Worm (Caenorhabditis elegans) whole organism, young adult: Measurements from ENCODE around the gene C30F2.4.
A peak's percentile ranks its signal among the peaks of the same experiment; 100 is the strongest.

Experiments used
- F23B12.7 ChIP-seq: sonication (generic microtip); optimal IDR thresholded peaks from 2 replicates; lab custom pipeline; 2017; ENCODE audit warnings: missing genetic modification characterization, mild to moderate bottlenecking, missing compliant biosample characterization, antibody characterized with exemption, moderate library complexity; ENCODE audit not compliant: insufficient read depth
- F33H1.4 ChIP-seq: fragments of 200-800 bp; sonication (Bioruptor generic); IDR thresholded peaks from 2 replicates; pipeline ENCODE4 v1.3.6; 2022; ENCODE audit warnings: missing genetic modification reagents, missing genetic modification characterization, missing compliant biosample characterization
- F39B2.1 ChIP-seq: fragments of 200-800 bp; sonication (Bioruptor generic); IDR thresholded peaks from 2 replicates; pipeline ENCODE4 v1.3.6; 2022; ENCODE audit warnings: missing genetic modification reagents, missing genetic modification characterization, missing compliant biosample characterization
- F57A8.1 ChIP-seq: fragments of 200-800 bp; sonication (Bioruptor generic); optimal IDR thresholded peaks from 2 replicates; lab custom pipeline; 2018; ENCODE audit warnings: mild to moderate bottlenecking, missing genetic modification characterization, moderate library complexity, missing compliant biosample characterization
- K11D2.4 ChIP-seq: fragments of 200-800 bp; sonication (Bioruptor generic); IDR thresholded peaks from 2 replicates; pipeline ENCODE4 v1.3.6; 2022; ENCODE audit warnings: missing genetic modification reagents, missing genetic modification characterization, missing compliant biosample characterization
- Y53F4B.3 ChIP-seq: fragments of 200-800 bp; sonication (Bioruptor generic); IDR thresholded peaks from 2 replicates; pipeline ENCODE4 v1.3.6; 2022; ENCODE audit warnings: missing genetic modification reagents, missing genetic modification characterization, missing compliant biosample characterization
- Y53G8AR.9 ChIP-seq: fragments of 200-800 bp; sonication (Bioruptor generic); conservative IDR thresholded peaks from 2 replicates; pipeline ENCODE4 v1.3.6; 2022; ENCODE audit warnings: missing genetic modification reagents, missing genetic modification characterization, missing compliant biosample characterization
- Y67H2A.10 ChIP-seq: fragments of 200-800 bp; sonication (Bioruptor generic); conservative IDR thresholded peaks from 2 replicates; pipeline ENCODE4 v1.3.6; 2022; ENCODE audit warnings: missing genetic modification reagents, missing genetic modification characterization, missing compliant biosample characterization
- akir-1 ChIP-seq: fragments of 200-800 bp; sonication (Bioruptor generic); optimal IDR thresholded peaks from 2 replicates; lab custom pipeline; 2018; ENCODE audit warnings: mild to moderate bottlenecking, missing genetic modification characterization, moderate library complexity, missing compliant biosample characterization
- ama-1 ChIP-seq, 3 experiments: fragments of 150-350 bp in 1 of 3; sonication (generic microtip) in 2 of 3; optimal IDR thresholded peaks; 2 replicates each; lab custom pipeline; 2014 to 2018; ENCODE audit warnings: missing biosample characterization in 2 of 3, missing genetic modification characterization in 2 of 3, missing genetic modification reagents in 2 of 3
- athp-1 ChIP-seq: sonication (generic microtip); optimal IDR thresholded peaks from 2 replicates; lab custom pipeline; 2017; ENCODE audit warnings: mild to moderate bottlenecking, missing genetic modification characterization, missing compliant biosample characterization
- attf-6 ChIP-seq: fragments of 200-800 bp; sonication (Bioruptor generic); IDR thresholded peaks from 2 replicates; pipeline ENCODE4 v1.3.6; 2022; ENCODE audit warnings: missing genetic modification reagents, missing genetic modification characterization, missing compliant biosample characterization
- bed-2 ChIP-seq: fragments of 200-800 bp; sonication (Bioruptor generic); IDR thresholded peaks from 2 replicates; pipeline ENCODE4 v1.3.6; 2022; ENCODE audit warnings: missing genetic modification reagents, missing genetic modification characterization, missing compliant biosample characterization
- die-1 ChIP-seq: sonication (generic microtip); optimal IDR thresholded peaks from 2 replicates; lab custom pipeline; 2016; ENCODE audit warnings: missing genotype, mild to moderate bottlenecking, missing genetic modification characterization, missing compliant biosample characterization
- dox-1 ChIP-seq: fragments of 200-800 bp; sonication (Bioruptor generic); IDR thresholded peaks from 2 replicates; pipeline ENCODE4 v1.3.6; 2022; ENCODE audit warnings: missing genetic modification reagents, missing genetic modification characterization, missing compliant biosample characterization
- dpff-1 ChIP-seq: sonication (generic microtip); optimal IDR thresholded peaks from 2 replicates; lab custom pipeline; 2017; ENCODE audit warnings: mild to moderate bottlenecking, missing genetic modification characterization, missing compliant biosample characterization
- egl-18 ChIP-seq: fragments of 200-800 bp; sonication (Bioruptor generic); IDR thresholded peaks from 2 replicates; pipeline ENCODE4 v1.3.6; 2022; ENCODE audit warnings: missing genetic modification reagents, missing genetic modification characterization, missing compliant biosample characterization
- egl-44 ChIP-seq: fragments of 200-800 bp; sonication (Bioruptor generic); IDR thresholded peaks from 2 replicates; pipeline ENCODE4 v1.3.6; 2022; ENCODE audit warnings: missing genetic modification reagents, missing genetic modification characterization, missing compliant biosample characterization
- ets-4 ChIP-seq: fragments of 200-800 bp; sonication (Bioruptor generic); optimal IDR thresholded peaks from 2 replicates; lab custom pipeline; 2018; ENCODE audit warnings: mild to moderate bottlenecking, missing genetic modification characterization, missing compliant biosample characterization
- gei-17 ChIP-seq: fragments of 200-800 bp; sonication (Bioruptor generic); optimal IDR thresholded peaks from 2 replicates; lab custom pipeline; 2018; ENCODE audit warnings: mild to moderate bottlenecking, missing genetic modification characterization, missing compliant biosample characterization
- lsy-27 ChIP-seq: sonication (generic microtip); optimal IDR thresholded peaks from 2 replicates; lab custom pipeline; 2017; ENCODE audit warnings: missing genetic modification characterization, mild to moderate bottlenecking, missing compliant biosample characterization, antibody characterized with exemption, missing genotype, borderline replicate concordance; ENCODE audit not compliant: insufficient read depth
- madf-3 ChIP-seq: fragments of 200-800 bp; sonication (Bioruptor generic); IDR thresholded peaks from 2 replicates; pipeline ENCODE4 v1.3.6; 2022; ENCODE audit warnings: missing genetic modification reagents, missing genetic modification characterization, missing compliant biosample characterization
- madf-6 ChIP-seq: fragments of 200-800 bp; sonication (Bioruptor generic); IDR thresholded peaks from 2 replicates; pipeline ENCODE4 v1.3.6; 2022; ENCODE audit warnings: missing genetic modification reagents, missing genetic modification characterization, missing compliant biosample characterization
- madf-8 ChIP-seq: fragments of 200-800 bp; sonication (Bioruptor generic); conservative IDR thresholded peaks from 2 replicates; pipeline ENCODE4 v1.3.6; 2022; ENCODE audit warnings: missing genetic modification reagents, missing genetic modification characterization, missing compliant biosample characterization
- mel-28 ChIP-seq: sonication (generic microtip); optimal IDR thresholded peaks from 2 replicates; lab custom pipeline; 2016; ENCODE audit warnings: borderline replicate concordance, mild to moderate bottlenecking, missing genetic modification characterization, missing compliant biosample characterization
- snpc-4 ChIP-seq, 5 experiments: fragments of 150-350 bp in 1 of 5; sonication (generic microtip) in 4 of 5; optimal IDR thresholded peaks; 2 replicates each; lab custom pipeline; 2014 to 2018; ENCODE audit warnings: missing genetic modification characterization in 5 of 5, missing biosample characterization in 3 of 5, antibody characterized with exemption in 2 of 5, mild to moderate bottlenecking in 2 of 5, missing compliant biosample characterization in 2 of 5, missing genotype in 2 of 5, moderate library complexity in 2 of 5, missing genetic modification reagents in 1 of 5
- somi-1 ChIP-seq: fragments of 200-800 bp; sonication (Bioruptor generic); optimal IDR thresholded peaks from 2 replicates; lab custom pipeline; 2018; ENCODE audit warnings: mild to moderate bottlenecking, missing genetic modification characterization, missing compliant biosample characterization
- sptf-2 ChIP-seq: fragments of 200-800 bp; sonication (Bioruptor generic); optimal IDR thresholded peaks from 2 replicates; lab custom pipeline; 2018; ENCODE audit warnings: mild to moderate bottlenecking, missing genetic modification characterization, missing compliant biosample characterization
- unc-130 ChIP-seq: sonication (generic microtip); optimal IDR thresholded peaks from 2 replicates; lab custom pipeline; 2016; ENCODE audit warnings: missing genetic modification reagents, missing genetic modification characterization, missing compliant biosample characterization
- unc-62 ChIP-seq: fragments of 150-350 bp; optimal IDR thresholded peaks from 2 replicates; lab custom pipeline; 2014; ENCODE audit warnings: missing biosample characterization, missing genetic modification reagents, missing genetic modification characterization
- zfh-2 ChIP-seq: fragments of 200-800 bp; sonication (Bioruptor generic); conservative IDR thresholded peaks from 2 replicates; pipeline ENCODE4 v1.3.6; 2022; ENCODE audit warnings: missing genetic modification reagents, missing genetic modification characterization, missing compliant biosample characterization
- ztf-22 ChIP-seq: fragments of 200-800 bp; sonication (Bioruptor generic); optimal IDR thresholded peaks from 2 replicates; lab custom pipeline; 2018; ENCODE audit warnings: mild to moderate bottlenecking, missing genetic modification characterization, moderate library complexity, missing compliant biosample characterization

C30F2.4 gene

DNA sequence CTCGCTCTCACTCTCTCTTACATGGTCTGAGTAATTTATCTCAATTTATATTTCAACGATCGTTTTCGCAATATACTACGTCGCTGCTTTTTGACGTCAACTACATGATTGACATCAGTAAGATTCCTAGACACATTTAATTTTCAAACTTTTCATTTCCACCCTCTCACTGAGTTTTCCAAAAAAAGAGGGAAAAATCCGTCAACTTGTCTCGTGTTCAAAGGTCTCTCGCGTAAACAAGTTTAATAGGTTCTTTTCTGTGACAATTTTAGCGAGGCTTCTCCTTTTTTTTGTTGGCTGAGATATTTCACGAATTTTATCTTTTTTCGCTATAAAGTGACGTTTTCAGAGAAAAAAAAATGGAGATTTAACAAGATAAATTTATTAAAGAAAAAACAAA lies 37.6 kb upstream of the C30F2.4 start:
- no peak for TF ChIP-seq F33H1.4 (GFP tag; lab: Robert Waterston, UW)

- TF ChIP-seq egl-18 = no peak
- TF ChIP-seq Y53F4B.3 (GFP tag; lab: Robert Waterston, UW) = no peak
- no peak for TF ChIP-seq dpff-1 (tag; lab: Kevin White, UChicago)
- TF ChIP-seq attf-6 (GFP tag; lab: Robert Waterston, UW) = no peak
- 0 out of 2 replicates have a peak, but pooled peaks have one; percentile 17 for TF ChIP-seq bed-2 (GFP tag; lab: Robert Waterston, UW)
- TF ChIP-seq somi-1 (GFP tag; lab: Kevin White, UChicago) = no peak
- no peak for TF ChIP-seq snpc-4 (GFP tag; optimal IDR thresholded peaks at IDR 0.05; lab: Kevin White, UChicago)
- peak in 2 of 4 experiments; percentile 79 to 87 for TF ChIP-seq snpc-4 (tag; optimal IDR thresholded peaks at IDR 0.05; lab: Kevin White, UChicago)
- peak; percentile 70 for TF ChIP-seq zfh-2
- TF ChIP-seq madf-3 = no peak
- TF ChIP-seq F57A8.1 = no peak
- TF ChIP-seq unc-130 = no peak
- no peak for TF ChIP-seq mel-28
- no peak for TF ChIP-seq F23B12.7 (tag; lab: Kevin White, UChicago)
- TF ChIP-seq gei-17 (GFP tag; lab: Kevin White, UChicago) = no peak
- TF ChIP-seq madf-8 (GFP tag; lab: Robert Waterston, UW) = no peak
- 0 out of 2 replicates have a peak, but pooled peaks have one; percentile 16 for TF ChIP-seq dox-1 (GFP tag; lab: Robert Waterston, UW)
- TF ChIP-seq die-1 (tag; lab: Kevin White, UChicago) = no peak
- TF ChIP-seq K11D2.4 (GFP tag; lab: Robert Waterston, UW) = no peak
- no peak for TF ChIP-seq egl-44
- no peak for TF ChIP-seq lsy-27 (tag; lab: Kevin White, UChicago)
- TF ChIP-seq madf-6 (GFP tag; lab: Robert Waterston, UW) = no peak
- no peak for TF ChIP-seq ama-1 (optimal IDR thresholded peaks at IDR 0.05; lab: Kevin White, UChicago)
- no peak for TF ChIP-seq ama-1 (GFP tag; optimal IDR thresholded peaks at IDR 0.05; lab: Kevin White, UChicago)
These were observed 36.6 kb upstream of the C30F2.4 start for ce11 chrX:16112923-16113322.

ce11 chrX:16105863-16106262 lies 29.5 kb upstream of the C30F2.4 start:
- no peak for TF ChIP-seq ets-4 (GFP tag; lab: Kevin White, UChicago)
- no peak for TF ChIP-seq F39B2.1 (GFP tag; lab: Robert Waterston, UW)
- no peak for TF ChIP-seq unc-62
- no peak for TF ChIP-seq Y53G8AR.9
- TF ChIP-seq athp-1 = no peak
- no peak for TF ChIP-seq snpc-4 (GFP tag; optimal IDR thresholded peaks at IDR 0.05; lab: Kevin White, UChicago)
- no peak for TF ChIP-seq snpc-4 (tag; optimal IDR thresholded peaks at IDR 0.05; lab: Kevin White, UChicago)
- no peak for TF ChIP-seq ztf-22 (GFP tag; lab: Kevin White, UChicago)
- no peak for TF ChIP-seq sptf-2
- TF ChIP-seq Y67H2A.10 (GFP tag; lab: Robert Waterston, UW) = no peak
- TF ChIP-seq, all 124 proteins: peak for 0

DNA sequence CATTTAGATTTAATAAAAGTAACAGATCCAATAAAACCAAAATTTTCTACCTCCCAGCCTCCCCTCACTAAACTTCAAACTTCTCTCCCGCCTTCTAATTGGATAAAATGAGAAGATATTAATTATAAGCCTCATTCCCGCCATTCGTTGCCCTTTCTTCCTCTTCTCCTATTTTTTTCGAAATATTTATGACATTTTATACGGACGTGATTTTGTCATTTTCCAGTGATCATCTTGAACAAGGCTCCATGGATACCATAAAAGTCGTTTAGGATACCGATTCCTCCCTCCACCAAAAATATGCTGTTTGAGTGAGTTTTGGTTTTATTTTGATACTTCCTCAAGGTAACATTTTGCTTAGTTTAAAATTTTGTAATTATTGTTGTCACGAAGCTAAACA lies 27.0 kb upstream of the C30F2.4 start, which contains the start of gene ZK1073.2:
Gene ZK1073.2 (plus strand): TSS at position 301 of the 400 bp plus-strand sequence.
- no peak for TF ChIP-seq akir-1 (GFP tag; lab: Kevin White, UChicago)
